Fruit fly (Drosophila melanogaster): ENCODE results near the gene CG8360.

The CG8360 gene

DNA sequence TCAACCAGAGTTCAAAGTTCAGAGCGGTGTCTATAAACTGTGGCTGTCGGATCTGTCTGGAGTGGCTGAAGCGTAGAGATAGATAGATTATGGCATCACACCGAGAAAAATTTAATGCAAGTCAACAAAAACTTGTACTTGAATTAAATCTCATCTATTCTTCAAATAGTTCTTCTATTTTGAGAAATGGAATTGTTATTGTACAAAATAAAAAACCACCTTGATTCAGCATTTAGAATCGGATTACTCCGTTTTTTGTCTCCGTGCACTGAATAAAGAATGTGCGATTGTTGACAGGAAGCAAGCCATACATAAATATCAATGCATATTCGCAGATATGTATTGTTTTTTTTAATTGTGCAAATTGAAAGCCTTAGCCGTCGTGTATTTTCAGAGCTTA, 16.9 kb downstream of the CG8360 start (continued):
- TF ChIP-seq pzg (GFP tag; optimal IDR thresholded peaks at IDR 0.05): no peak
- TF ChIP-seq Dip3 (GFP tag; optimal IDR thresholded peaks at IDR 0.05): peak; percentile 11
- no peak for TF ChIP-seq insv (GFP tag; optimal IDR thresholded peaks at IDR 0.05)
- TF ChIP-seq Vsx1 (GFP tag; optimal IDR thresholded peaks at IDR 0.05): no peak
- no peak for TF ChIP-seq CG17612 (GFP tag; IDR thresholded peaks at IDR 0.05)
- TF ChIP-seq Bteb2 (GFP tag; optimal IDR thresholded peaks at IDR 0.05): no peak
- peak; percentile 27 for TF ChIP-seq CG10979 (tag; optimal IDR thresholded peaks at IDR 0.05)
- TF ChIP-seq CG18764 (GFP tag; optimal IDR thresholded peaks at IDR 0.05): no peak
- TF ChIP-seq Pdp1 (GFP tag; optimal IDR thresholded peaks at IDR 0.05): peak in 1 of 2 experiments; percentile 76
- TF ChIP-seq CG31224 (GFP tag; IDR thresholded peaks at IDR 0.05): no peak
- TF ChIP-seq gt (GFP tag; IDR thresholded peaks at IDR 0.05): no peak
- TF ChIP-seq gce (GFP tag; IDR thresholded peaks at IDR 0.05): no peak
- no peak for TF ChIP-seq CG17385 (GFP tag; optimal IDR thresholded peaks at IDR 0.05)
- no peak for TF ChIP-seq vnd (GFP tag; IDR thresholded peaks at IDR 0.05; ENCODE audit: partially characterized antibody)
- TF ChIP-seq CG4854 (GFP tag; optimal IDR thresholded peaks at IDR 0.05): no peak
- TF ChIP-seq luna (GFP tag; optimal IDR thresholded peaks at IDR 0.05): no peak
- no peak for TF ChIP-seq CG15696 (tag; optimal IDR thresholded peaks at IDR 0.05)
- TF ChIP-seq TFAM (GFP tag; optimal IDR thresholded peaks at IDR 0.05): no peak
- TF ChIP-seq Bgb (GFP tag; IDR thresholded peaks at IDR 0.05; ENCODE audit: partially characterized antibody): no peak
- TF ChIP-seq wdn (GFP tag; IDR thresholded peaks at IDR 0.05): peak; percentile 36; the same call in 1 of the 2 replicates
- peak; percentile 61; the same call in 1 of the 2 replicates for TF ChIP-seq Ada2b (GFP tag; IDR thresholded peaks at IDR 0.05)
- TF ChIP-seq cad (GFP tag; optimal IDR thresholded peaks at IDR 0.05): no peak
- no peak for TF ChIP-seq sens-2 (GFP tag; IDR thresholded peaks at IDR 0.05)
- no peak for TF ChIP-seq CG4328 (GFP tag; optimal IDR thresholded peaks at IDR 0.05)
- no peak for TF ChIP-seq CG11456 (GFP tag; IDR thresholded peaks at IDR 0.05)
- TF ChIP-seq tna (GFP tag; IDR thresholded peaks at IDR 0.05; ENCODE audit: partially characterized antibody): no peak
- no peak for TF ChIP-seq CG11723 (GFP tag; optimal IDR thresholded peaks at IDR 0.05)
- TF ChIP-seq CG7786 (GFP tag; optimal IDR thresholded peaks at IDR 0.05): no peak
- no peak for TF ChIP-seq abd-A (tag; optimal IDR thresholded peaks at IDR 0.05)
- no peak for TF ChIP-seq cg (GFP tag; optimal IDR thresholded peaks at IDR 0.05)
- no peak for TF ChIP-seq Usf (GFP tag; optimal IDR thresholded peaks at IDR 0.05)
- no peak for TF ChIP-seq CG15601 (tag; optimal IDR thresholded peaks at IDR 0.05)
- no peak for TF ChIP-seq CG7372 (GFP tag; IDR thresholded peaks at IDR 0.05)
- TF ChIP-seq ftz-f1 (GFP tag; optimal IDR thresholded peaks at IDR 0.05): no peak
- TF ChIP-seq CG3281 (GFP tag; optimal IDR thresholded peaks at IDR 0.05): no peak
- peak; percentile 6 for TF ChIP-seq Meics (GFP tag; optimal IDR thresholded peaks at IDR 0.05)
- no peak for TF ChIP-seq CG10543 (GFP tag; optimal IDR thresholded peaks at IDR 0.05)
- TF ChIP-seq CG6689 (GFP tag; IDR thresholded peaks at IDR 0.05): peak; percentile 52; the same call in 1 of the 2 replicates
- no peak for TF ChIP-seq CG2889 (GFP tag; IDR thresholded peaks at IDR 0.05)
- no peak for TF ChIP-seq chm (GFP tag; IDR thresholded peaks at IDR 0.05)
- TF ChIP-seq CG4707 (GFP tag; optimal IDR thresholded peaks at IDR 0.05): no peak
- no peak for TF ChIP-seq Ravus (GFP tag; IDR thresholded peaks at IDR 0.05)
- no peak for TF ChIP-seq CG10654 (GFP tag; optimal IDR thresholded peaks at IDR 0.05)
- TF ChIP-seq CG7357 (GFP tag; IDR thresholded peaks at IDR 0.05): peak; percentile 33; the same call in 1 of the 3 replicates
- no peak for TF ChIP-seq CG11093 (GFP tag; IDR thresholded peaks at IDR 0.05)
- TF ChIP-seq sima (GFP tag; optimal IDR thresholded peaks at IDR 0.05): no peak
- TF ChIP-seq CG7556 (GFP tag; optimal IDR thresholded peaks at IDR 0.05): no peak
- TF ChIP-seq CG12236 (GFP tag; optimal IDR thresholded peaks at IDR 0.05): no peak
- no peak for TF ChIP-seq zen2 (GFP tag; IDR thresholded peaks at IDR 0.05; ENCODE audit: partially characterized antibody)
- peak; percentile 83 for TF ChIP-seq Ets65A (GFP tag)
- TF ChIP-seq psq (GFP tag; optimal IDR thresholded peaks at IDR 0.05): no peak
- peak; percentile 62; the same call in 1 of the 2 replicates for TF ChIP-seq CG17328 (GFP tag; IDR thresholded peaks at IDR 0.05)
